Worm (Caenorhabditis elegans) whole organism, L4/young adult: ENCODE results near the gene pals-27.

Source experiments
- W03F9.2 ChIP-seq: fragments of 150-350 bp; optimal IDR thresholded peaks from 2 replicates; lab custom pipeline; 2014; ENCODE audit warnings: missing biosample characterization, missing genetic modification characterization
- dao-5 ChIP-seq: sonication (generic microtip); optimal IDR thresholded peaks from 2 replicates; lab custom pipeline; 2016; ENCODE audit warnings: missing genotype, missing genetic modification characterization, moderate library complexity, missing compliant biosample characterization
- him-1 ChIP-seq: sonication (generic microtip); optimal IDR thresholded peaks from 2 replicates; lab custom pipeline; 2016; ENCODE audit warnings: missing genotype, missing genetic modification reagents, missing genetic modification characterization, missing compliant biosample characterization

Gene pals-27

ce11 chrIII:4398463-4398862 lies 17.0 kb downstream of the pals-27 start, which contains the start of gene R07E5.6:
Gene R07E5.6, plus strand, starts transcription at chrIII:4398763.
- TF ChIP-seq him-1: no peak

DNA sequence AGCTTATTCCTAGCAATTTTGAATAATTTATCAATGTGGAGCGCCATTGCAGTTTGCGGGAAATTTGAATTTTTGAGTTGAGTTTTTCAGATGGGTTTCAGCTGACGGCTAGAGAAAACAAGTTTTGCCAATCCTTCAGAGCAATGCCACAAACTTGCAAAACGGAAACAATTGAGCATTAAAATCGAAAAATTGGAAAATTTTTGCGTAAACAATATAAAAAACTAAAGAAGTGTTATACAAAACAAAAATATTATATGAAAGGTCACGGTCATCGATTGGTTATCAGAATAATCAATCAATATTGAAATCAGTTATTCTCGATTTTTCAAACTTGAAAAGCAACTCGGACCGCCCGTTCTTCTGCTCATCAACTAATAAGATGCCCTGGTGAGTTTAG lies 19.7 kb downstream of the pals-27 start, which contains the start of gene R07E5.15:
TSS of gene R07E5.15 (plus strand) at position 301 of the 400 bp plus-strand sequence.
- no peak for TF ChIP-seq W03F9.2 (tag; lab: Kevin White, UChicago)

DNA sequence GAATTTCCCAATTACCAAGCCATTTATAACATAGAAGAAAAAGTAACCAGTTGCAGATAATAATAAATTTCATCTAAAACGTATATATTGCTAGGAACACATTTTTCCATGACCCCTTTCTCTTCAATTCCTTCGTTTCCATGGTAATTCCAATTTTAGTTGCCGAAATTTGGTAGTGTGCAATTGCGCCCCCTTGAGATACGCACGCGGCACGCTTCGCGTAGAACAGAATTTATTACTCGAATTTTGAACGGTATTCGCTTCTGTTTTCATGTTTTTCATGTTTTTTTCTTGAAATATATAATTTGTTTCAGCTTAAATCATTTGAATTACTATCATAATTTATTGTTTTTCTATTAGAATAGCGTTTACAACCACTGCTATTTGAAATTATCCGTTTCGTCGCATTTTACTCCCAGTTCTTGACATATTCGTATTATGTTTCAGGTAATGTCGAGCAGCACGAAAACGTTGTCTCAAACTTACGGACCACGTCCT lies 22.9 kb downstream of the pals-27 start, which contains the start of the genes R07E5.17 and snfc-5:
TSS of gene R07E5.17 (minus strand) at position 98 of the 498 bp plus-strand sequence.
TSS of gene snfc-5 (plus strand) at position 448 of the 498 bp plus-strand sequence.
- TF ChIP-seq W03F9.2 (tag; lab: Kevin White, UChicago): no peak

DNA sequence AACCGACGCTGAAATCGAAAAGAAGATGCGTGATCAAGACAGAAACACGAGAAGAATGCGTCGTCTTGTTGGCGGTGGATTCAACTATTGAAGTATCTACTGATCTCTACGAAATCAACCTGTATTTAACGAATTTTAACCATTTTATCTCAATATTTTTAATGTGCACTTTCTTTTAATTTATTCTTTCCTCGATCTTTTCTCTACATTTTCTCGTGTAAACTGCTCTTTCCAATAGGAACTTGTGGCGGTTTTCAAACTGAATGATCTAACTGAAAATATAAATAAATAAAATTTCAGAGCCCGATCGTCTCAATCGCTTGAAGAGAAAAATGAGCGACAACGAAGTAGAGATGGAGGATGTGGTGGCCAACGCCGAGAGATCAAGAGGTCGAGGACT lies 24.5 kb downstream of the pals-27 start, which contains the start of gene rnp-4:
TSS of gene rnp-4 (plus strand) at position 301 of the 400 bp plus-strand sequence.
- TF ChIP-seq dao-5 (tag; lab: Kevin White, UChicago): no peak
- TF ChIP-seq him-1: no peak
- no peak for TF ChIP-seq W03F9.2 (tag; lab: Kevin White, UChicago)

ce11 chrIII:4407144-4407543 lies 25.7 kb downstream of the pals-27 start, which contains the start of gene prdx-3:
Gene prdx-3, plus strand, starts transcription at chrIII:4407444.
- TF ChIP-seq W03F9.2 (tag; lab: Kevin White, UChicago): no peak
- TF ChIP-seq dao-5 (tag; lab: Kevin White, UChicago): no peak
- no peak for TF ChIP-seq him-1

- TF ChIP-seq dao-5 (tag; lab: Kevin White, UChicago): no peak
- TF ChIP-seq W03F9.2 (tag; lab: Kevin White, UChicago): no peak
- no peak for TF ChIP-seq him-1
Observed at ce11 chrIII:4408251-4408650, 26.8 kb downstream of the pals-27 start, which contains the start of gene gpch-1. Gene gpch-1, plus strand, starts transcription at chrIII:4408551.

DNA sequence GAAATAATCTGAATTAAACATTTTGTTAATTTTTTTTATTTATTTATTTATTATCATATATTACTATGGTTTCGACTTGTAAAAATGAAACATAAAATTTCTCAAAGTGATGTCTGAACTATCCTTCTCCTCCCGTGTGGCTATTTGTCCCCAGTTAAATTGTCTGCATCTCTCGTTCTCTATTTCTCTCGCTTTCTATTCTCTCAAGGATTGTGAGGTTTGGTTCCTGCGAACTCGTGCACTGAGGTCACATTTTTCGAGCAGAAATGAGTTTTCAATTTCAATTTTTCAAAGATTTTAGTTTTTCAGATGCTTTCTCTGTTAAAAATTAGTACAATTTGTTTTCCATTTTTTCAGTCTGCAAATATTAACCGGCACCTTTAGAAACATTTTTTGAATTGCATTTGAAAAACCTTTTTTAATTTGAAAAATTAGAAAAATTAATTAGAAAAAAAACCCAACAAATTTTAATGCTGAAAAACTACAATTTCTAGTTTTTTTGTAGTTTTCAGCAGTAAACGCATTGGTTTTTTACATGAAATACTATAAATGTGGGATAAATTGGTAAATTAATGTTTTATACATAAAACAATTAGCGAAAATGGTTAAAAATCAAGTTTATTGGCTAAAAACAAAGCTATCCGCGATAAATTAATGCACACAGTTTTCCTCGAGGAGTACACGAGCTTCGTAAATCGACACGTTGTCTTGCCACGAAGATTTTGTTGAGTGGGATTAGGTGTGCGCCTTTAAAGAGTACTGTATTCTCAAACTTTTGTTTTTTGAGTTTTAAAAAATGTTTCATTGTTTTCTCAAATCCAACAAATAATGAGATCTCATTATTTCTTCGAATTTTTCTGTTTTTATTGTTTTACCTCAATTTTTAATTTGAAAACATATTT lies 30.9 kb downstream of the pals-27 start:
- TF ChIP-seq dao-5 (tag; lab: Kevin White, UChicago) (no peak), him-1 (no peak), W03F9.2 (tag; lab: Kevin White, UChicago) (no peak)

ce11 chrIII:4413099-4413498 lies 31.7 kb downstream of the pals-27 start, which contains the start of gene mpc-1:
Gene mpc-1, plus strand, starts transcription at chrIII:4413457.
- TF ChIP-seq W03F9.2 (tag; lab: Kevin White, UChicago): no peak
- no peak for TF ChIP-seq dao-5 (tag; lab: Kevin White, UChicago)
- TF ChIP-seq him-1: no peak

DNA sequence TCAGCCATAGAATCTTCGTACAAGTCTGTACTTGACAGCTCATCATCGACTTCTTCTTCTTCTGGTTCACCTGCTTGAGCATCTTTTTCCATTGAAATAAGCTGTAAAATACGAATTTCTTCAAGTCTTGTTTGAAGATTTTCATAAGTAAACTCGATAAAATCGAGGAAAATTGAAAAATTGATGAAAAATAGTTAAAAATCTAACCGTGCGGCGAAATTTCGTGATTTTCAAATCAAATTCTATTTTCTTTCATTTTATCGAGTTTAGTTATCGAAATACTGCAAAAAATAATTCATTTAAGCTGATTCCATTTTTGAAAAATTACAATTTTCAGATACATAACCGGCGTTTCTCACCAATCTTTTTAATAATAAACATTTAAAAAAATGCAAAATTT lies 33.7 kb downstream of the pals-27 start, which contains the start of gene R07E5.11:
TSS of gene R07E5.11 (minus strand) at position 101 of the 400 bp plus-strand sequence.
- TF ChIP-seq W03F9.2 (tag; lab: Kevin White, UChicago) (no peak), him-1 (no peak), dao-5 (tag; lab: Kevin White, UChicago) (no peak)

- TF ChIP-seq W03F9.2 (tag; lab: Kevin White, UChicago): no peak
Observed at ce11 chrIII:4417956-4418355, 36.5 kb downstream of the pals-27 start, which contains the start of the genes R07E5.19 and pdcd-2. Gene R07E5.19, minus strand, starts transcription at chrIII:4418056. Gene pdcd-2, minus strand, starts transcription at chrIII:4418057.

DNA sequence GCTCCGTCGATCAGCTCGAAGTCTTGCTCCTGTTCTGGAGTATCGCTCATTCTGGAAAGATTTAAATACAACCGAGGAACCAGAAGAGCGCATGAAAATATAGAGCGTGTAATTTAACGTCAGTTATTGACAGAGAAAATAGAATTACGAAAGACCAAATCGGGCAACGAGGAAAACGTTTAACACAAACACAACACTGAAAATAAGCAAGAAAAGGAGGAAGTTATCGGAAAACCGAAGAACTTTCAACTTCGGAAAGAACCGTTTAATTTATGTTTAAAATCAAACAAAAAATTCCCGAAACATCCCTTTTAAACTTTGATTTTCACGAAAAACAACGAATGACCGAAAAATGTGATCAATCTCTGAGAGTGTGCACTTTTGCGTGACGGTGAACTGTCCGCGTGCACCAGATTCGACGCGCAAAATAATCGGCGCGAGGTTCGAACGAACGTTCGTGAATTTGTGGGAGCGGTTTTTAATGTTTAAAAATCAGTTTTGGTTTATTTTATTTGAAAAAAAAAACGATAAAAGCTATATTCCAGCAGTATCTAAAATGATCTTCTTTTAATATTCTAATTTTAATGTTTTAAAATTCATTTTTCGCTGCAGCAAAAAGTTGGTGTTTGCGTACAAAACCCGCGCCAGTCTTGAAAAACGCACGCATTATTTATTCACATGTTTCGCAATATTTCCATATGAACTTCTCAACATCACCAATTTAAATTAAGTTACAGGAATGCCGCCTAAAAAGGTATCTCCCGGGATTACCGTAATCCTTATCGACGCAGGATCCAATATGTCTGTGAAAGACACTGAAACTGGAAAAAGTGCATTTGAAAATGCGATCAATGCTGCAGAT lies 37.9 kb downstream of the pals-27 start, which contains the start of the genes R07E5.7 and cku-80:
TSS of gene R07E5.7 (minus strand) at position 51 of the 862 bp plus-strand sequence.
TSS of gene cku-80 (plus strand) at position 732 of the 862 bp plus-strand sequence.
- TF ChIP-seq dao-5 (tag; lab: Kevin White, UChicago) (no peak), W03F9.2 (tag; lab: Kevin White, UChicago) (peak; percentile 73)

ce11 chrIII:4428797-4429196 lies 47.4 kb downstream of the pals-27 start:
- TF ChIP-seq him-1 (no peak), dao-5 (tag; lab: Kevin White, UChicago) (no peak), W03F9.2 (tag; lab: Kevin White, UChicago) (no peak)

ce11 chrIII:4429402-4429801 lies 48.0 kb downstream of the pals-27 start, which contains the start of gene C28A5.6:
Gene C28A5.6, minus strand, starts transcription at chrIII:4429502.
- TF ChIP-seq dao-5 (tag; lab: Kevin White, UChicago) (no peak), him-1 (no peak), W03F9.2 (tag; lab: Kevin White, UChicago) (no peak)
